Fruit fly (Drosophila melanogaster) whole organism, embryonic: ENCODE measurements around the gene Vha36-3.

ENCODE experiments used
- CG10431 ChIP-seq: fragments of 200-800 bp; sonication (Bioruptor generic); optimal IDR thresholded peaks from 3 replicates; lab custom pipeline; 2018; ENCODE audit warnings: missing biosample characterization, mild to moderate bottlenecking, missing genetic modification characterization
- CG10565 ChIP-seq: fragments of 200-800 bp; sonication (Bioruptor generic); optimal IDR thresholded peaks from 3 replicates; lab custom pipeline; 2016; ENCODE audit warnings: missing biosample characterization, mild to moderate bottlenecking, missing genetic modification characterization
- CG11504 ChIP-seq: fragments of 200-800 bp; sonication (Bioruptor generic); optimal IDR thresholded peaks from 3 replicates; lab custom pipeline; 2019; ENCODE audit warnings: missing biosample characterization, mild to moderate bottlenecking, missing genetic modification characterization, moderate library complexity
- CG11695 ChIP-seq: fragments of 200-800 bp; sonication (Bioruptor generic); IDR thresholded peaks from 3 replicates; pipeline ENCODE4 v1.3.6; 2022; ENCODE audit warnings: missing biosample characterization, missing genetic modification characterization
- CG13424 ChIP-seq: fragments of 200-800 bp; sonication (Bioruptor generic); optimal IDR thresholded peaks from 2 replicates; lab custom pipeline; 2019; ENCODE audit warnings: missing biosample characterization, mild to moderate bottlenecking, missing genetic modification characterization, moderate library complexity
- CG14860 ChIP-seq: fragments of 200-800 bp; sonication (Bioruptor generic); IDR thresholded peaks from 3 replicates; pipeline ENCODE4 v1.3.6; 2022; ENCODE audit warnings: missing biosample characterization, missing genetic modification characterization; ENCODE audit not compliant: partially characterized antibody
- CG15601 ChIP-seq: fragments of 200-800 bp; sonication (Bioruptor generic); optimal IDR thresholded peaks from 3 replicates; lab custom pipeline; 2019; ENCODE audit warnings: missing biosample characterization, mild to moderate bottlenecking, missing genetic modification characterization, moderate library complexity
- CG15696 ChIP-seq: fragments of 200-800 bp; sonication (Bioruptor generic); optimal IDR thresholded peaks from 2 replicates; lab custom pipeline; 2019; ENCODE audit warnings: missing biosample characterization, mild to moderate bottlenecking, missing genetic modification characterization, moderate library complexity
- CG1603 ChIP-seq: fragments of 200-800 bp; sonication (Bioruptor generic); optimal IDR thresholded peaks from 2 replicates; lab custom pipeline; 2019; ENCODE audit warnings: missing biosample characterization, mild to moderate bottlenecking, missing genetic modification characterization, moderate library complexity
- CG1792 ChIP-seq: fragments of 200-800 bp; sonication (Bioruptor generic); optimal IDR thresholded peaks from 2 replicates; lab custom pipeline; 2016; ENCODE audit warnings: missing biosample characterization, missing genetic modification characterization
- CG3995 ChIP-seq: fragments of 200-800 bp; sonication (Bioruptor generic); optimal IDR thresholded peaks from 3 replicates; lab custom pipeline; 2016; ENCODE audit warnings: missing biosample characterization, missing genetic modification characterization
- CG4328 ChIP-seq: fragments of 200-800 bp; sonication (Bioruptor generic); optimal IDR thresholded peaks from 3 replicates; lab custom pipeline; 2017; ENCODE audit warnings: missing biosample characterization, missing genetic modification reagents, missing genetic modification characterization
- CG4360 ChIP-seq: fragments of 200-800 bp; sonication (Bioruptor generic); IDR thresholded peaks from 2 replicates; pipeline ENCODE4 v1.3.6; 2022; ENCODE audit warnings: missing biosample characterization, missing genetic modification characterization
- CG6175 ChIP-seq: fragments of 200-800 bp; sonication (Bioruptor generic); IDR thresholded peaks from 3 replicates; pipeline ENCODE4 v1.3.6; 2022; ENCODE audit warnings: missing biosample characterization, missing genetic modification characterization
- CG6791 ChIP-seq: fragments of 200-800 bp; sonication (Bioruptor generic); IDR thresholded peaks from 3 replicates; pipeline ENCODE4 v1.3.6; 2022; ENCODE audit warnings: missing biosample characterization, missing genetic modification characterization; ENCODE audit not compliant: partially characterized antibody
- CG8089 ChIP-seq: fragments of 200-800 bp; sonication (Bioruptor generic); optimal IDR thresholded peaks from 3 replicates; lab custom pipeline; 2016; ENCODE audit warnings: missing biosample characterization, missing genetic modification characterization
- CTCF ChIP-seq: fragments of 200-800 bp; sonication (Bioruptor generic); optimal IDR thresholded peaks from 2 replicates; lab custom pipeline; 2017; ENCODE audit warnings: missing biosample characterization, mild to moderate bottlenecking, missing genetic modification characterization, moderate library complexity
- CkIIα-i1 ChIP-seq: fragments of 200-800 bp; sonication (Bioruptor generic); IDR thresholded peaks from 2 replicates; pipeline ENCODE4 v1.3.6; 2022; ENCODE audit warnings: missing biosample characterization, missing genetic modification characterization
- CoRest ChIP-seq: fragments of 200-800 bp; sonication (Bioruptor generic); optimal IDR thresholded peaks from 3 replicates; lab custom pipeline; 2018; ENCODE audit warnings: missing biosample characterization, mild to moderate bottlenecking, missing genetic modification characterization, moderate library complexity
- CrebB ChIP-seq: fragments of 200-800 bp; sonication (Bioruptor generic); optimal IDR thresholded peaks from 3 replicates; lab custom pipeline; 2018; ENCODE audit warnings: missing biosample characterization, mild to moderate bottlenecking, missing genetic modification characterization
- D ChIP-seq, 2 experiments: fragments of 200-800 bp in 1 of 2; fragments of >200 bp in 1 of 2; sonication (Bioruptor generic) in 1 of 2; optimal IDR thresholded peaks; 2 replicates in 1 of 2; 3 replicates in 1 of 2; lab custom pipeline; 2017; ENCODE audit warnings: mild to moderate bottlenecking in 1 of 2, missing biosample characterization in 1 of 2, missing genetic modification characterization in 1 of 2, missing genetic modification reagents in 1 of 2
- Dref ChIP-seq: fragments of 200-800 bp; sonication (Bioruptor generic); IDR thresholded peaks from 2 replicates; pipeline ENCODE4 v1.3.6; 2022; ENCODE audit warnings: missing biosample characterization, missing genetic modification characterization
- HLHmδ ChIP-seq: fragments of 200-800 bp; sonication (Bioruptor generic); optimal IDR thresholded peaks from 2 replicates; lab custom pipeline; 2018; ENCODE audit warnings: missing biosample characterization, mild to moderate bottlenecking, missing genetic modification characterization, moderate library complexity
- Hey ChIP-seq: fragments of 200-800 bp; sonication (Bioruptor generic); optimal IDR thresholded peaks from 3 replicates; lab custom pipeline; 2018; ENCODE audit warnings: missing biosample characterization, mild to moderate bottlenecking, missing genetic modification characterization
- Hmx ChIP-seq: fragments of 200-800 bp; sonication (Bioruptor generic); optimal IDR thresholded peaks from 2 replicates; lab custom pipeline; 2016; ENCODE audit warnings: missing biosample characterization, missing genetic modification characterization
- Hsf ChIP-seq: fragments of 200-800 bp; sonication (Bioruptor generic); optimal IDR thresholded peaks from 3 replicates; lab custom pipeline; 2016; ENCODE audit warnings: missing biosample characterization, missing genetic modification characterization
- Max ChIP-seq: fragments of 200-800 bp; sonication (Bioruptor generic); optimal IDR thresholded peaks from 2 replicates; lab custom pipeline; 2016; ENCODE audit warnings: missing biosample characterization, mild to moderate bottlenecking, missing genetic modification characterization
- Pdp1 ChIP-seq, 2 experiments: fragments of 200-800 bp; sonication (Bioruptor generic); optimal IDR thresholded peaks; 3 replicates each; lab custom pipeline; 2016; ENCODE audit warnings: missing biosample characterization in 2 of 2, missing genetic modification characterization in 2 of 2, mild to moderate bottlenecking in 1 of 2, moderate library complexity in 1 of 2
- Scr ChIP-seq: fragments of 200-800 bp; sonication (Bioruptor generic); IDR thresholded peaks from 2 replicates; pipeline ENCODE4 v1.3.6; 2022; ENCODE audit warnings: missing biosample characterization, missing genetic modification characterization; ENCODE audit not compliant: partially characterized antibody
- Side ChIP-seq: fragments of 200-800 bp; sonication (Bioruptor generic); optimal IDR thresholded peaks from 2 replicates; lab custom pipeline; 2016; ENCODE audit warnings: missing biosample characterization, missing genetic modification characterization
- Sin3A ChIP-seq: fragments of >200 bp; optimal IDR thresholded peaks from 2 replicates; lab custom pipeline; 2018
- Six4 ChIP-seq: fragments of 200-800 bp; sonication (Bioruptor generic); optimal IDR thresholded peaks from 2 replicates; lab custom pipeline; 2016; ENCODE audit warnings: missing biosample characterization, missing genetic modification characterization
- Sry-δ ChIP-seq: fragments of 200-800 bp; sonication (Bioruptor generic); optimal IDR thresholded peaks from 2 replicates; lab custom pipeline; 2016; ENCODE audit warnings: missing biosample characterization, missing genetic modification characterization
- Xrp1 ChIP-seq: fragments of 200-800 bp; sonication (Bioruptor generic); IDR thresholded peaks from 2 replicates; pipeline ENCODE4 v1.3.6; 2022; ENCODE audit warnings: missing biosample characterization, missing genetic modification characterization
- amos ChIP-seq: fragments of 200-800 bp; sonication (Bioruptor generic); IDR thresholded peaks from 2 replicates; pipeline ENCODE4 v1.3.6; 2022; ENCODE audit warnings: missing biosample characterization, missing genetic modification characterization; ENCODE audit not compliant: partially characterized antibody
- bbx ChIP-seq: fragments of 200-800 bp; sonication (Bioruptor generic); IDR thresholded peaks from 2 replicates; pipeline ENCODE4 v1.3.6; 2022; ENCODE audit warnings: missing biosample characterization, missing genetic modification characterization; ENCODE audit not compliant: partially characterized antibody
- br ChIP-seq: fragments of >200 bp; optimal IDR thresholded peaks from 2 replicates; lab custom pipeline; 2017
- corto ChIP-seq: fragments of 200-800 bp; sonication (Bioruptor generic); optimal IDR thresholded peaks from 2 replicates; lab custom pipeline; 2016; ENCODE audit warnings: missing biosample characterization, mild to moderate bottlenecking, missing genetic modification characterization, moderate library complexity
- dimm ChIP-seq: fragments of 200-800 bp; sonication (Bioruptor generic); IDR thresholded peaks from 2 replicates; pipeline ENCODE4 v1.3.6; 2022; ENCODE audit warnings: missing biosample characterization, missing genetic modification characterization
- fd96Cb ChIP-seq: fragments of 200-800 bp; sonication (Bioruptor generic); optimal IDR thresholded peaks from 2 replicates; lab custom pipeline; 2018; ENCODE audit warnings: missing biosample characterization, mild to moderate bottlenecking, missing genetic modification characterization, moderate library complexity
- ftz-f1 ChIP-seq: fragments of 200-800 bp; sonication (Bioruptor generic); optimal IDR thresholded peaks from 2 replicates; lab custom pipeline; 2016; ENCODE audit warnings: missing biosample characterization, missing genetic modification characterization
- gem ChIP-seq: fragments of 200-800 bp; sonication (Bioruptor generic); optimal IDR thresholded peaks from 2 replicates; lab custom pipeline; 2019; ENCODE audit warnings: missing biosample characterization, mild to moderate bottlenecking, missing genetic modification characterization, moderate library complexity
- grau ChIP-seq: fragments of 200-800 bp; optimal IDR thresholded peaks from 3 replicates; lab custom pipeline; 2019; ENCODE audit warnings: missing biosample characterization, mild to moderate bottlenecking, missing genetic modification characterization, moderate library complexity
- grn ChIP-seq: fragments of 200-800 bp; sonication (Bioruptor generic); optimal IDR thresholded peaks from 3 replicates; lab custom pipeline; 2017; ENCODE audit warnings: missing biosample characterization, missing genetic modification characterization
- h ChIP-seq: fragments of >200 bp; optimal IDR thresholded peaks from 2 replicates; lab custom pipeline; 2017
- odd ChIP-seq: fragments of 200-800 bp; sonication (Bioruptor generic); optimal IDR thresholded peaks from 2 replicates; lab custom pipeline; 2017; ENCODE audit warnings: missing biosample characterization, mild to moderate bottlenecking, missing genetic modification characterization
- pum ChIP-seq: fragments of 200-800 bp; sonication (Bioruptor generic); optimal IDR thresholded peaks from 2 replicates; lab custom pipeline; 2016; ENCODE audit warnings: missing biosample characterization, missing genetic modification characterization
- pzg ChIP-seq: fragments of 200-800 bp; sonication (Bioruptor generic); optimal IDR thresholded peaks from 3 replicates; lab custom pipeline; 2018; ENCODE audit warnings: missing biosample characterization, mild to moderate bottlenecking, missing genetic modification characterization, moderate library complexity
- schlank ChIP-seq: fragments of 200-800 bp; sonication (Bioruptor generic); optimal IDR thresholded peaks from 2 replicates; lab custom pipeline; 2018; ENCODE audit warnings: missing biosample characterization, mild to moderate bottlenecking, missing genetic modification characterization
- zen ChIP-seq: fragments of 200-800 bp; sonication (Bioruptor generic); optimal IDR thresholded peaks from 3 replicates; lab custom pipeline; 2018; ENCODE audit warnings: missing biosample characterization, mild to moderate bottlenecking, missing genetic modification characterization, moderate library complexity
- zfh1 ChIP-seq: fragments of 200-800 bp; sonication (Bioruptor generic); IDR thresholded peaks from 3 replicates; pipeline ENCODE4 v1.3.6; 2022; ENCODE audit warnings: missing biosample characterization, missing genetic modification characterization

Gene Vha36-3

DNA sequence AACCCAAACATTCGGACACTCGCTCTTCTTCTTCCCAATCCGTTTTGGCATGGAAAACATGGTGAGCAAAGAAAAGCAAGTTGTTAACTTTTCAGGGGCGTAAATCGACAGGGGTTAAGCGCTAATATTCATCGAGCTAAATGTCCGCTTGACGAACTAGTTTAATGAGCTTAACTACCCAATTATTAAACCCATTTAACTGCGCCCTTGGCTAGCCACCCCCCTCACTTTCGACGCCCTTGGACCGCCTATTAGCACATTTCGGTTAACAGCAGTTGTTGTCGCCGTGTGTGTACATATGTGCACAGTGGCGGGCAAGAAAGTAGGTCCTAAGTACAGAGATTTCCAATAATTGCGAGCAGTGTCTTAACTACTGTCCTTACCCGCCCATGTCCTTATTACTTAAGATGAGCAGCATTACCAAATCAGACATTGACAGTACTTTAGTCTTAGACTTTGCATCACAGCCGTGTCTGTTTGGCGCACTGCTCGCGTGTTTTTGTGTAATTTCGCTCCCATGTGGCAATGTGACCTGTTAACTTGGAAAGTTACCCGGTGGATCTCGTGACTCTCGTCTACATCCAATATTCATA is 9.2 kb upstream of the Vha36-3 start (continued):
- peak; percentile 76 for TF ChIP-seq Six4 (GFP tag; lab: Kevin White, UChicago)
- TF ChIP-seq HLHmδ, result no peak
- TF ChIP-seq Dref, result peak; percentile 42
- no peak for TF ChIP-seq h (lab: Kevin White, UChicago)
- no peak for TF ChIP-seq Sin3A (lab: Kevin White, UChicago)
- TF ChIP-seq Hsf (GFP tag; lab: Kevin White, UChicago), result peak; percentile 95
- TF ChIP-seq CG10565 (GFP tag; lab: Kevin White, UChicago), result peak; percentile 13
- peak; percentile 92 to 94 for TF ChIP-seq Pdp1 (GFP tag; optimal IDR thresholded peaks at IDR 0.05; lab: Kevin White, UChicago)
- peak; percentile 64 for TF ChIP-seq Sry-δ (GFP tag; lab: Kevin White, UChicago)
- no peak for TF ChIP-seq amos
- peak; percentile 78 for TF ChIP-seq ftz-f1
- TF ChIP-seq CoRest (tag; lab: Kevin White, UChicago), result peak; percentile 88
- TF ChIP-seq CTCF (GFP tag; lab: Kevin White, UChicago), result no peak
- TF ChIP-seq CG1603 (tag; lab: Kevin White, UChicago), result peak; percentile 93
- peak; percentile 96 for TF ChIP-seq zfh1 (GFP tag; lab: Robert Waterston, UW)
- TF ChIP-seq br (lab: Kevin White, UChicago), result no peak
- TF ChIP-seq CG6791, result no peak
- TF ChIP-seq CG13424 (tag; lab: Kevin White, UChicago), result peak; percentile 78
- TF ChIP-seq zen (tag; lab: Kevin White, UChicago), result peak; percentile 68
- peak; percentile 49; the same call in 1 of the 2 replicates for TF ChIP-seq CkIIα-i1 (GFP tag; lab: Robert Waterston, UW)
- no peak for TF ChIP-seq CG10431
- TF ChIP-seq pum (GFP tag; lab: Kevin White, UChicago), result peak; percentile 93
- TF ChIP-seq gem, result peak; percentile 92
- TF ChIP-seq schlank (tag; lab: Kevin White, UChicago), result peak; percentile 94
- TF ChIP-seq Scr, result no peak
- TF ChIP-seq pzg (GFP tag; lab: Kevin White, UChicago), result peak; percentile 26
- TF ChIP-seq CG8089, result peak; percentile 86
- TF ChIP-seq Hey (tag; lab: Kevin White, UChicago), result peak; percentile 74
- TF ChIP-seq CG11695 (GFP tag; lab: Robert Waterston, UW), result peak; percentile 90
- TF ChIP-seq corto (GFP tag; lab: Kevin White, UChicago), result peak; percentile 5
- TF ChIP-seq Side, result peak; percentile 95
- TF ChIP-seq D (optimal IDR thresholded peaks at IDR 0.05; lab: Kevin White, UChicago), result no peak
- TF ChIP-seq D (GFP tag; optimal IDR thresholded peaks at IDR 0.05; lab: Kevin White, UChicago), result peak; percentile 66
- TF ChIP-seq bbx (GFP tag; lab: Robert Waterston, UW), result no peak
- TF ChIP-seq CG4328 (GFP tag; lab: Kevin White, UChicago), result no peak
- TF ChIP-seq CG6175 (GFP tag; lab: Robert Waterston, UW), result peak; percentile 95
- TF ChIP-seq CG4360, result peak; percentile 69
- TF ChIP-seq grau (tag; lab: Kevin White, UChicago), result peak; percentile 90
- peak; percentile 90 for TF ChIP-seq Xrp1 (GFP tag; lab: Robert Waterston, UW)
- peak; percentile 82 for TF ChIP-seq fd96Cb (tag; lab: Kevin White, UChicago)
- peak; percentile 89 for TF ChIP-seq CG11504 (tag; lab: Kevin White, UChicago)
- peak; percentile 81 for TF ChIP-seq Hmx
- no peak for TF ChIP-seq grn (GFP tag; lab: Kevin White, UChicago)
- TF ChIP-seq CG15601 (tag; lab: Kevin White, UChicago), result peak; percentile 64
- peak; percentile 77 for TF ChIP-seq dimm
- peak; percentile 73 for TF ChIP-seq odd (GFP tag; lab: Kevin White, UChicago)
- TF ChIP-seq CrebB (tag; lab: Kevin White, UChicago), result peak; percentile 86
- peak; percentile 90 for TF ChIP-seq CG1792 (GFP tag; lab: Kevin White, UChicago)
- TF ChIP-seq Max, result peak; percentile 79
- TF ChIP-seq CG15696, result peak; percentile 52
- peak; percentile 63 for TF ChIP-seq CG3995 (GFP tag; lab: Kevin White, UChicago)
- TF ChIP-seq CG14860 (GFP tag; lab: Robert Waterston, UW), result no peak
